Worm (Caenorhabditis elegans) whole organism, mixed stage, embryonic: ENCODE data around the gene srw-122.
"Not testable (repeated sequence)": the region's sequence is repeated elsewhere in the genome, so short reads cannot be mapped to it uniquely, and the experiment has no call there.

Source experiments
- M03D4.4 ChIP-seq: sonication (generic microtip); optimal IDR thresholded peaks from 2 replicates; lab custom pipeline; 2017; ENCODE audit warnings: mild to moderate bottlenecking, missing genetic modification characterization, missing compliant biosample characterization
- bed-3 ChIP-seq: fragments of 200-800 bp; sonication (Bioruptor generic); optimal IDR thresholded peaks from 3 replicates; lab custom pipeline; 2018; ENCODE audit warnings: mild to moderate bottlenecking, missing genetic modification characterization, moderate library complexity, missing compliant biosample characterization
- blmp-1 ChIP-seq: fragments of 150-350 bp; optimal IDR thresholded peaks from 2 replicates; lab custom pipeline; 2014; ENCODE audit warnings: missing biosample characterization, missing genetic modification characterization
- ceh-39 ChIP-seq: fragments of 150-350 bp; optimal IDR thresholded peaks from 2 replicates; lab custom pipeline; 2014; ENCODE audit warnings: missing biosample characterization, missing genetic modification characterization
- ceh-83 ChIP-seq: fragments of 200-800 bp; sonication (Bioruptor generic); optimal IDR thresholded peaks from 2 replicates; lab custom pipeline; 2018; ENCODE audit warnings: mild to moderate bottlenecking, missing genetic modification characterization, missing compliant biosample characterization
- ces-1 ChIP-seq: fragments of 150-350 bp; optimal IDR thresholded peaks from 2 replicates; lab custom pipeline; 2014; ENCODE audit warnings: missing biosample characterization, missing genetic modification reagents, missing genetic modification characterization
- drap-1 ChIP-seq: fragments of 200-800 bp; sonication (Bioruptor generic); optimal IDR thresholded peaks from 3 replicates; lab custom pipeline; 2018; ENCODE audit warnings: mild to moderate bottlenecking, missing genetic modification characterization, missing compliant biosample characterization
- elt-1 ChIP-seq: sonication (generic microtip); optimal IDR thresholded peaks from 2 replicates; lab custom pipeline; 2017; ENCODE audit warnings: missing genetic modification characterization, mild to moderate bottlenecking, missing compliant biosample characterization, antibody characterized with exemption, moderate library complexity, borderline replicate concordance; ENCODE audit not compliant: insufficient read depth
- elt-3 ChIP-seq: fragments of 150-350 bp; optimal IDR thresholded peaks from 2 replicates; lab custom pipeline; 2014; ENCODE audit warnings: missing biosample characterization, missing genetic modification characterization
- flh-1 ChIP-seq: fragments of 200-800 bp; sonication (Bioruptor generic); optimal IDR thresholded peaks from 2 replicates; lab custom pipeline; 2018; ENCODE audit warnings: mild to moderate bottlenecking, missing genetic modification characterization, moderate library complexity, missing compliant biosample characterization
- hlh-1 ChIP-seq: fragments of 150-350 bp; optimal IDR thresholded peaks from 2 replicates; lab custom pipeline; 2014; ENCODE audit warnings: missing biosample characterization, missing genetic modification reagents, missing genetic modification characterization
- lin-13 ChIP-seq: fragments of 150-350 bp; optimal IDR thresholded peaks from 2 replicates; lab custom pipeline; 2014; ENCODE audit warnings: missing biosample characterization, missing genetic modification characterization
- lin-32 ChIP-seq: fragments of 200-800 bp; sonication (Bioruptor generic); optimal IDR thresholded peaks from 2 replicates; lab custom pipeline; 2018; ENCODE audit warnings: mild to moderate bottlenecking, missing genetic modification characterization, missing compliant biosample characterization
- lsy-2 ChIP-seq: fragments of 150-350 bp; optimal IDR thresholded peaks from 2 replicates; lab custom pipeline; 2014; ENCODE audit warnings: missing biosample characterization, missing genetic modification characterization
- mab-5 ChIP-seq: fragments of 150-350 bp; optimal IDR thresholded peaks from 2 replicates; lab custom pipeline; 2014; ENCODE audit warnings: missing biosample characterization, missing genetic modification characterization
- mep-1 ChIP-seq: fragments of 150-350 bp; optimal IDR thresholded peaks from 2 replicates; lab custom pipeline; 2017; ENCODE audit warnings: missing biosample characterization, missing genetic modification reagents, missing genetic modification characterization, inconsistent platforms
- mls-2 ChIP-seq: sonication (generic microtip); optimal IDR thresholded peaks from 2 replicates; lab custom pipeline; 2016; ENCODE audit warnings: mild to moderate bottlenecking, missing genetic modification characterization, moderate library complexity, missing compliant biosample characterization
- nhr-2 ChIP-seq: fragments of 150-350 bp; optimal IDR thresholded peaks from 2 replicates; lab custom pipeline; 2014; ENCODE audit warnings: missing biosample characterization, missing genetic modification characterization
- nhr-28 ChIP-seq: fragments of 150-350 bp; optimal IDR thresholded peaks from 2 replicates; lab custom pipeline; 2014; ENCODE audit warnings: missing biosample characterization, missing genetic modification characterization
- nhr-76 ChIP-seq: sonication (generic microtip); optimal IDR thresholded peaks from 2 replicates; lab custom pipeline; 2017; ENCODE audit warnings: missing biosample characterization, missing genetic modification characterization
- pha-4 ChIP-seq: fragments of 150-350 bp; optimal IDR thresholded peaks from 2 replicates; lab custom pipeline; 2018; ENCODE audit warnings: missing biosample characterization, missing genetic modification reagents, missing genetic modification characterization
- sem-2 ChIP-seq: fragments of 200-800 bp; sonication (Bioruptor generic); optimal IDR thresholded peaks from 2 replicates; lab custom pipeline; 2018; ENCODE audit warnings: mild to moderate bottlenecking, missing genetic modification characterization, missing compliant biosample characterization
- sptf-1 ChIP-seq: sonication (generic microtip); optimal IDR thresholded peaks from 2 replicates; lab custom pipeline; 2017; ENCODE audit warnings: mild to moderate bottlenecking, missing genetic modification characterization, moderate library complexity, missing compliant biosample characterization
- tbx-8 ChIP-seq: fragments of 200-800 bp; sonication (Bioruptor generic); optimal IDR thresholded peaks from 2 replicates; lab custom pipeline; 2018; ENCODE audit warnings: mild to moderate bottlenecking, missing genetic modification characterization, moderate library complexity, missing compliant biosample characterization
- unc-120 ChIP-seq: sonication (generic microtip); optimal IDR thresholded peaks from 2 replicates; lab custom pipeline; 2017; ENCODE audit warnings: missing genetic modification characterization, missing compliant biosample characterization; ENCODE audit not compliant: poor library complexity, severe bottlenecking
- unc-39 ChIP-seq: fragments of 150-350 bp; optimal IDR thresholded peaks from 2 replicates; lab custom pipeline; 2014; ENCODE audit warnings: missing biosample characterization, missing genetic modification characterization
- unc-62 ChIP-seq: fragments of 150-350 bp; optimal IDR thresholded peaks from 2 replicates; lab custom pipeline; 2014; ENCODE audit warnings: missing biosample characterization, missing genetic modification reagents, missing genetic modification characterization
- zip-8 ChIP-seq: fragments of 150-350 bp; optimal IDR thresholded peaks from 2 replicates; lab custom pipeline; 2014; ENCODE audit warnings: missing biosample characterization, missing genetic modification characterization
- ztf-11 ChIP-seq: fragments of 150-350 bp; optimal IDR thresholded peaks from 2 replicates; lab custom pipeline; 2014; ENCODE audit warnings: missing biosample characterization, missing genetic modification characterization

The srw-122 gene

DNA sequence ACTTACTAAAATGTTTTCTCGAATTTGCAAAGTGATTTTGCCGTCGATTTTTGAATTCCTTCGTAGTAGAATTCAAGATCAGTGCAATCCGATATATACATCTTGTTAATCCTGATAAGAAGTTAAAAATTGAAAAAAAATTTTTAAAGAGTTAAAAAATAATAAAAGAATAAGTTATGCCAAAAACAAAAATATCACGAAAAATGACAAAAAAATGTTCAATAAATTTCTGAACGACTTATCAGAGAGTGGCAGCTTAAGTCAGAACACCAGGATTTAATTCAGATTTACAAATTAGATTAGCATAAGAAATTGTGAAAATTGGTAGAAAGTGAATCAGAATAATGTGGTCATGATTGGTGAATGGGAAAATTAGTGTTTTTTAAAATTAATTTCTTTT is at the start of gene srw-122:
TSS of gene srw-122 (minus strand) at position 101 of the 400 bp plus-strand sequence.
- not testable (repeated sequence) for TF ChIP-seq ceh-83 (GFP tag; lab: Kevin White, UChicago); mls-2 (tag; lab: Kevin White, UChicago); tbx-8 (GFP tag; lab: Kevin White, UChicago)

DNA sequence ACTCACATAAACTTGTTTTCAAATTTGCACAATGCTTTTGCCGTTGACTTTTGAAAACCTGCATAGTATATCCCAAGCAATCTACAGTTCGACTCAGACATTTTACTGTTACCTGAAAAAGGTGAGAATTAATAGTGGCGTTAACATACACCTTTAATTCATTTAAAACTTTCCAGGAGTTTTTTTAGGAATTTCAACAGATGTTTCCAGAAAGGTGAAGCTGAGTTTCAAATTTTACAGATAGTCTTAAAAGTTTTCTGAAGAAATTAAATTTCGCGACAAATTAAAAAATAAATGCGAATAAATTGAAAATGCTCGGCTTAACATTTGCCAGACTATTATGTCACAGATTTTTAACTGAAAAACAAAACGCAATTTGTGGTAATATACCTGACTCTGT is 47.7 kb upstream of the srw-122 start, which contains the start of gene srw-119:
TSS of gene srw-119 (minus strand) at position 101 of the 400 bp plus-strand sequence.
- TF ChIP-seq ces-1 (GFP tag; lab: Kevin White, UChicago) (no peak), unc-120 (tag; lab: Kevin White, UChicago) (no peak), nhr-76 (tag; lab: Kevin White, UChicago) (no peak), nhr-28 (tag; lab: Kevin White, UChicago) (no peak), ceh-83 (GFP tag; lab: Kevin White, UChicago) (no peak), mab-5 (tag; lab: Kevin White, UChicago) (no peak), hlh-1 (no peak), lin-32 (GFP tag; lab: Kevin White, UChicago) (no peak)

DNA sequence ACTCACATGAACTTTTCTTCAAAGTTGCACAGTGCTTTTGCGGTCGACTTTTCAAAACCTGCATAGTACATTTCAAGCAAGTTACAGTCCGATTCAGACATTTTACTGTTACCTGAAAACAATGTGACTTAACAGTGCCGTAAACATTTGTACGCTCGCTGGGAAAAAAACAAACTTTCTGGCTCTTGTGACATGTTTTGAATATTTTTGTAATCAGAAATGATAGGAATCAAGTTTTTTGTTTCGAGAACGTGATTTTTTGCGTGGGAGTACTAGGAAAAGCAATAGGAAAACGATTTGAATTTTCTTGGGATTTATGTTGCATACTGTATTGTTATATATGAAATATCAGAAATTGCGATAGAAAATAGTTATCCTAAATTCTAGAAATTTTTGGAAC is 44.1 kb upstream of the srw-122 start, which contains the start of gene srw-120:
TSS of gene srw-120 (minus strand) at position 101 of the 400 bp plus-strand sequence.
- TF ChIP-seq M03D4.4 (no peak), elt-1 (no peak), ceh-83 (GFP tag; lab: Kevin White, UChicago) (no peak), nhr-2 (tag; lab: Kevin White, UChicago) (no peak), ceh-39 (tag; lab: Kevin White, UChicago) (no peak), lin-13 (no peak), flh-1 (GFP tag; lab: Kevin White, UChicago) (no peak), blmp-1 (no peak), lin-32 (GFP tag; lab: Kevin White, UChicago) (no peak), zip-8 (tag; lab: Kevin White, UChicago) (no peak), sem-2 (no peak), unc-39 (tag; lab: Kevin White, UChicago) (no peak), drap-1 (GFP tag; lab: Kevin White, UChicago) (no peak), mab-5 (tag; lab: Kevin White, UChicago) (no peak)

DNA sequence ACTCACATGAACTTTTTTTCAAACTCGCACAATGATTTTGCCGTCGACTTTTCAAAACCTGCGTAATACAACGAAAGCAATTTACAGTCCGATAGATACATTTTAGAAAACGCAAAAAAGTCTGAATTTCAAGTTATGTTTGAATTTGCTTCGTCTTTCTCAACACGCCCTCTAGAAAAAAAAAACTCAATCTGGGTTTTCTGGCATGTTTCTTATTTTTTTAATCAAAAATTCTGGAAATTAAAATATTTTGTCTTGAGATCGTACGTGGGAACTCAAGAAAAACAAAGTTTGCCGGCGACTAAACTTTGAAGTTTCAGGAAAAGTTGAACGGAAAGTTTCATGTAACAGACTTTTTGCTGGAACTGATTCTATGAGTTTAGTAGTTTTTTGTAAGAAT is 41.8 kb upstream of the srw-122 start, which contains the start of gene srw-115:
TSS of gene srw-115 (minus strand) at position 101 of the 400 bp plus-strand sequence.
- TF ChIP-seq flh-1 (GFP tag; lab: Kevin White, UChicago) (no peak), mep-1 (tag; lab: Kevin White, UChicago) (no peak), lsy-2 (tag; lab: Kevin White, UChicago) (no peak)

DNA sequence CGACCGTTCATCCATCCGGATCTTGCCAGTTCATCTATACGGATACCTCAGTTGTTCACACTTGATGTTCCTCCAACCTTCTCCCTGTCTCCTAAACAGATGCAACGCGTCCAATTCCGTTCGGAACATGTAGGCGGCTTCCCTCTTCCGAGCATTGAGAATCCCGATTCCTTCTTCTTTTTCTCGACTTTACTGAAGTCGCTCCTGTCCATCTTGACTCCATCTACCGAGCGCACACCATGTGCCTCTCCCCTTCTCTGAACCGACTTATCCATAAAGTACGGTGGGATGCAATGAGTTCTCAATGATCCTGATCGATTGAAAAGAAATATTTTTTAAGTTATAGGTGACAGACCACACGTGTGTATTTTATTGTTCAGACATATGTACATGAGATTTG is 40.1 kb upstream of the srw-122 start:
- TF ChIP-seq M03D4.4, result no peak
- no peak for TF ChIP-seq pha-4 (tag; lab: Kevin White, UChicago)
- no peak for TF ChIP-seq lsy-2 (tag; lab: Kevin White, UChicago)
- TF ChIP-seq sem-2, result no peak
- no peak for TF ChIP-seq unc-39 (tag; lab: Kevin White, UChicago)
- TF ChIP-seq ceh-83 (GFP tag; lab: Kevin White, UChicago), result no peak
- TF ChIP-seq, all 35 proteins: peak for 0

DNA sequence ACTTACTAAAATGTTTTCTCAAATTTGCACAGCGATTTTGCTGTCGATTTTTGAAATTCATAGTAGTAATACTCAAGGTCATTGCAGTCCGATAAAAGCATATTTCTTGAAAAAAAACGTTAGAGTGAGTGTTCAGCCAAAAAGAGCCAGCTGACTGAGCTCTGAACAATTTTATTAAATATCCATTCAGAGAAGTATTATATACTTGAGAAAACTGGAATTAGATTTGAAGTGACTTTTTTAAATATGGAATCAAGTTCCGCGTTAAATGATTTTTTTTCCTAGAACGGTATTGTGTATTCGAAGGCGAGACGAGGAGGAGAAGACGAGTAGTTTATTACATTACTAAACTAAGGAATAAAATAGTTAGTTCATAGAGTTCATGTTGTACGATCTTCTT is 39.5 kb upstream of the srw-122 start, which contains the start of gene srw-121:
TSS of gene srw-121 (minus strand) at position 101 of the 400 bp plus-strand sequence.
- TF ChIP-seq flh-1 (GFP tag; lab: Kevin White, UChicago) (no peak), elt-1 (no peak), lin-13 (no peak), bed-3 (GFP tag; lab: Kevin White, UChicago) (no peak), ztf-11 (tag; lab: Kevin White, UChicago) (no peak), elt-3 (tag; lab: Kevin White, UChicago) (no peak), nhr-2 (tag; lab: Kevin White, UChicago) (no peak), ceh-83 (GFP tag; lab: Kevin White, UChicago) (no peak), tbx-8 (GFP tag; lab: Kevin White, UChicago) (no peak), unc-62 (GFP tag; lab: Kevin White, UChicago) (no peak), mls-2 (tag; lab: Kevin White, UChicago) (no peak), sptf-1 (tag; lab: Kevin White, UChicago) (no peak), nhr-28 (tag; lab: Kevin White, UChicago) (no peak), hlh-1 (no peak), nhr-76 (tag; lab: Kevin White, UChicago) (no peak), blmp-1 (no peak)
